Worm (Caenorhabditis elegans): ENCODE data around the gene Y57A10A.5.
"Not testable (repeated sequence)": the region's sequence is repeated elsewhere in the genome, so short reads cannot be mapped to it uniquely, and the experiment has no call there.

Y57A10A.5 gene

DNA sequence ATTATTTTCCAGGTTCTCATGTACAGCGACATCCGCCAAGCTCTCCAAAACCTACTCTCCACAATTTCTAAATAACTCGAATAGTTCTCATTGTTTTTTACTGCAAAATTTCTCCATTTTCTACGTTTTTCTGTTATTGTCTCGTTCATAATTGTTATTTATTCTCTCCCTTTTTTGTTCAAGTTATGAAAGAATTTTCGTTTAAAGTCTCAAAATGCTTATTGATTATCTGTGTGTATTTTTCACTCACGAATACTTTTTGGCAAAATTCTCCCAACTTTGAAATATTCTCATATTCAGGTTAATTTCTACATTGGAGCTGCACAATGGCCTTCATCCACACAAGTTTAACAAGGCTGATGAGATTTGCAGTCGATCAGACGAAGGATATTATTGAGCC is at the start of gene Y57A10A.5:
TSS of gene Y57A10A.5 (plus strand) at position 301 of the 400 bp plus-strand sequence.
- TF ChIP-seq unc-62 (GFP tag; optimal IDR thresholded peaks at IDR 0.05): not testable (repeated sequence)

ce11 chrII:12107840-12108239 is 46.4 kb upstream of the Y57A10A.5 start, which contains the start of gene Y17G7B.18:
Y17G7B.18 (minus strand) TSS chrII:12107857.
- no peak for TF ChIP-seq unc-62 (GFP tag; optimal IDR thresholded peaks at IDR 0.05)

DNA sequence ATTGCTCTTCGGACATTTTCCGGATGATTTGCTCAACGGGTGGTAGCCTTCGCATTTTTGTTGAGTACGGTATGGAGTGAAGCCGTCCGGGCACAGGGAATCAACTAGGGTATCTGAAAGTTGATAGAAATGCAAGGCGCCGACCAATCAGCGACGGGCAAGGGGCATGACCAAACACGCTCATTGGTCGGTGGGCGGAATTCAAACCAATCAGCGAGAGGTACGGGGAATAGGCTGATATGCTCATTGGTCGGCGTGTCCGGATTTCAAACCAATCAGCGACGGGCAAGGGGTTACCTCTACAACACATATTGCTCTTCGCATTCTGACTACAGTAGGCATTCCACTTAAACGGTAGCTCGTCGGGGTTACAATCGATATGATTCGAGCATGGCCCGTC is 45.4 kb upstream of the Y57A10A.5 start:
- TF ChIP-seq unc-62 (GFP tag; optimal IDR thresholded peaks at IDR 0.05): no peak

DNA sequence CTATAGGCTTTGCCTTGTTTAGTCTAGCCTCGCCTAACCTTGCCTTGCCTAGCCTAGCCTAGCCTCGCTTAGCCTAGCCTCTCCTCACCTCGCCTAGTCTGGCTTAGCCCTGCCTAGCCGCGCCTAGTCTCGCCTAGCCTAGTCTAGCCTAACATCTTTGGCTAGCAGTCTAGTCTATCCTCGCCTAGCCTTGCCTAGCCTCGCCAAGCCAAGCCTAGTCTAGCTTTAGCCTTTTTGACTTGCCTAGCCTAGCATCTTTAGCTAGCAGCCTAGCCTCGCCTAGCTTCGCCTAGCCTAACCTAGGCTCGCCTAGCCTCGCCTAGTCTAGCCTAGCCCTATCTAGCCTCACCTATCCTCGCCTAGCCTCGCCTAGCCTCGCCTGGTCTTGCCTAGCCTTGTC is 43.3 kb upstream of the Y57A10A.5 start:
- TF ChIP-seq unc-62 (GFP tag; optimal IDR thresholded peaks at IDR 0.05): no peak

- TF ChIP-seq unc-62 (GFP tag; optimal IDR thresholded peaks at IDR 0.05): no peak
These were observed 23.9 kb upstream of the Y57A10A.5 start for ce11 chrII:12130393-12130792.

DNA sequence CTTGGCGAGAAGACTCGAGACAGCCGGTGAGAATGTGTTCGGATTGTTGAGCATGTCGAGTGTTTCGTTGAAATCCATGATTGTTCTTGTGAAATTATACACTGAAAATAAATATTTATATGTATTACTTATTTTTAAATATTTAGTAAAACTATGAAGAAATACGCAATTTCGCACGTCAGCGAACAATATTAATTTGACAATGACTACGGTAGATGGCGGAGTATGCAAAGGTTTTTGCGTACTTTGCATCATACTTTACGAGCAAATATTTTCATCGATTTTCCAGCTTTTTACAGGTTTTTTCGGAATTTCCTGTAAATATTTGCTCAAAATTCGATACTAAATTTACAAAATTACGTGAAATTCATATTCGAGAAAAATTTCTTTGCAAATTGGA is 23.4 kb upstream of the Y57A10A.5 start, which contains the start of gene set-24:
TSS of gene set-24 (minus strand) at position 101 of the 400 bp plus-strand sequence.
- TF ChIP-seq unc-62 (GFP tag; optimal IDR thresholded peaks at IDR 0.05): no peak

ce11 chrII:12137983-12138382 is 16.3 kb upstream of the Y57A10A.5 start:
- no peak for TF ChIP-seq unc-62 (GFP tag; optimal IDR thresholded peaks at IDR 0.05)

ce11 chrII:12143558-12143957 is 10.7 kb upstream of the Y57A10A.5 start:
- TF ChIP-seq unc-62 (GFP tag; optimal IDR thresholded peaks at IDR 0.05): no peak

- TF ChIP-seq unc-62 (GFP tag; optimal IDR thresholded peaks at IDR 0.05): no peak
These were observed 7.0 kb upstream of the Y57A10A.5 start, which contains the start of gene Y57A10A.2 for ce11 chrII:12147331-12147730. Y57A10A.2 (plus strand) TSS chrII:12147631.

- no peak for TF ChIP-seq unc-62 (GFP tag; optimal IDR thresholded peaks at IDR 0.05)
These were observed 4.1 kb upstream of the Y57A10A.5 start for ce11 chrII:12150227-12150626.

- not testable (repeated sequence) for TF ChIP-seq unc-62 (GFP tag; optimal IDR thresholded peaks at IDR 0.05)
These were observed 2.6 kb upstream of the Y57A10A.5 start, which contains the start of gene Y57A10A.4 for ce11 chrII:12151640-12152039. Y57A10A.4 (plus strand) TSS chrII:12151940.

- no peak for TF ChIP-seq unc-62 (GFP tag; optimal IDR thresholded peaks at IDR 0.05)
These were observed 8.7 kb downstream of the Y57A10A.5 start for ce11 chrII:12162997-12163396.

- not testable (repeated sequence) for TF ChIP-seq unc-62 (GFP tag; optimal IDR thresholded peaks at IDR 0.05)
These were observed 10.3 kb downstream of the Y57A10A.5 start, which contains the start of gene Y57A10A.8 for ce11 chrII:12164539-12164938. Y57A10A.8 (plus strand) TSS chrII:12164839.

DNA sequence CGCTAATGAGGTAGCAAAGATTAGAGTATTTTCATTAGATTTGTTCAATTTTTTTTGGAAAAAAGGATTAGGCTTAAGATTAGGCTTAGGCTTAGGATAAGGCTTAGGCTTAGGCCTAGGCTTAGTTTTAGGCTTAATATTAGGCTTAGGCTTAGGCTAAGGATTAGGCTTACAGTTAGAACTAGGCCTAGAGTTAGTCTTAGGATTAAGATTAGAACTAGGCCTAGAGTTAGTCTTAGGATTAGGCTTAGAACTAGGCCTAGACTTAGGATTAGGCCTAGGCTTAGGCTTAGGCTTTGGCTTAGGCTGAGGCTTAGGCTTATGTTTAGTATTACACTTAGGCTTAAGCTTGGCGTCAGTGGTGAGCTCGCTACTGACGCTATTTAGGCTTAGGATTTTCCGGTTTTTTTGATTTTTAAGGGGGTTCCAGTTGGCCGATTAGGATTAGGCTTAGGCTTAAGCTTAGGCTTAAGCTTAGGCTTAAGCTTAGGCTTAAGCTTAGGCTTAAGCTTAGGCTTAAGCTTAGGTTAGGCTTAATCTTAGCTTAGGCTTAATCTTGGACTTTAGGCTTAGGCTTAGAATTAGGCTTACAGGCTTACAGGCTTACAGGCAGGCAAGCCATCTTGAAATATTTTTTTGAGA is 15.3 kb downstream of the Y57A10A.5 start:
- TF ChIP-seq unc-62 (GFP tag; optimal IDR thresholded peaks at IDR 0.05): no peak

DNA sequence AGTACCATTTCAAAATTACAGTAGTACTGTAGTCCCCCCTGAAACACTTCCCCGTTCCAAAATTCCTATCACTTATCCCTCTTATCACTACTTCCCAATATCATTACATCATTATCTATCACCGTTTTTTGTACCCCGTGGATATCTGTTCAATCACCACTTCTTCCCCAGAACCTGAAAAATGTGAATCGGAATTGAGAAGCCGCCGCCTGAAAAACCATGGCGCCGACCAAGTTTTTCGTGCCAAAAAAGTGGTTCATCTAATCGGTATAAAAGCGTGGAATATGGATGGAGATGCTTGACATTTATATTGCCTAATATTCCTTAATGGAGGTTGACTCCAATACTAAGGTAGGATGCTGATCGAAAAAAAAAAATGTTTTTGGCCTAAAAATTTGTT is 18.0 kb downstream of the Y57A10A.5 start, which contains the start of gene rol-1:
TSS of gene rol-1 (plus strand) at position 301 of the 400 bp plus-strand sequence.
- no peak for TF ChIP-seq unc-62 (GFP tag; optimal IDR thresholded peaks at IDR 0.05)

DNA sequence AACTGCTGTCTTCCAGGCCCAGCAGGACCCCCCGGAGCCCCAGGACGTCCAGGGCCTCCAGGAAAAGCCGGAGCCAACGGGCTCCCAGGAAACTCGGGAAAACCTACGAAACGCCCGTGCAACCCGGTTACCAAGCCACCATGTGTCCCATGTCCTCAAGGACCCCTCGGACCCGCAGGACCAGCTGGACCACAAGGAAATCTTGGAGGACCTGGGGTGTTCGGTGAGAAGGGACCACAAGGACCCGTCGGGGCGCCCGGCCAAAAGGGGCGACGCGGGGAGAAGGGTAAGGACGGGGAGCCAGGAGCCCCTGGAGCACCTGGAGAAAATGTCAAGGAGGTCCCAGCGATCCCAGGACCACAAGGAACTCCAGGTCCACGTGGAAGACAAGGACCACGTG is 21.1 kb downstream of the Y57A10A.5 start:
- TF ChIP-seq unc-62 (GFP tag; optimal IDR thresholded peaks at IDR 0.05): no peak

DNA sequence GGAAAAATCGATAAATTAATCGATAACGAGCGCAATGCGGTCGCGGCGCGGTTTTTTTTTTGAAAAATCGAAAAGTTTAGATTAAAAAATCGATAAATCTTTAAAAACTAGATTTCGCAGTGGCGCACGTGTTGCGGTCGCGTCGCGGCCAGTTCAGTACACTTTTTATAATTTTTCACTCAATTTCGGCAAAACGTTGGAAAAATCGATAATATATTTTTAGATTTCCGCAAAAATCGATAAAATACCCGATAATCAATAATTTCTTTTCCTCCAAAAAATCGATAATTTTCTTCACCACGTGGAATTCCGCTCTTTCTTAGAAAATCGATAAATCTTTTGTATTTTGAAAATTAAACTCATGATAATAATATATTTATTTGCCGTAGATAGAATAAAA is 22.2 kb downstream of the Y57A10A.5 start:
- no peak for TF ChIP-seq unc-62 (GFP tag; optimal IDR thresholded peaks at IDR 0.05)

Measured in whole organism, dauer.